Worm (Caenorhabditis elegans) whole organism, young adult: Measurements from ENCODE around the gene ptpn-22.

ENCODE experiments used
- F37B4.10 ChIP-seq: fragments of 200-800 bp; sonication (Bioruptor generic); IDR thresholded peaks from 2 replicates; pipeline ENCODE4 v1.3.6; 2022; ENCODE audit warnings: missing genetic modification characterization, missing compliant biosample characterization
- Y53F4B.3 ChIP-seq: fragments of 200-800 bp; sonication (Bioruptor generic); IDR thresholded peaks from 2 replicates; pipeline ENCODE4 v1.3.6; 2022; ENCODE audit warnings: missing genetic modification reagents, missing genetic modification characterization, missing compliant biosample characterization
- efl-1 ChIP-seq: fragments of 150-350 bp; optimal IDR thresholded peaks from 2 replicates; lab custom pipeline; 2014; ENCODE audit warnings: missing biosample characterization, missing genetic modification reagents, missing genetic modification characterization
- lin-40 ChIP-seq: sonication (generic microtip); optimal IDR thresholded peaks from 2 replicates; lab custom pipeline; 2016; ENCODE audit warnings: missing genetic modification characterization, mild to moderate bottlenecking, missing compliant biosample characterization, missing genotype, missing genetic modification reagents
- mxl-1 ChIP-seq: sonication (generic microtip); optimal IDR thresholded peaks from 2 replicates; lab custom pipeline; 2016; ENCODE audit warnings: missing genetic modification characterization, missing compliant biosample characterization
- pha-4 ChIP-seq: fragments of 150-350 bp; sonication (generic microtip); optimal IDR thresholded peaks from 2 replicates; lab custom pipeline; 2014; ENCODE audit warnings: missing biosample characterization, missing genetic modification reagents, missing genetic modification characterization
- snpc-4 ChIP-seq, 5 experiments: fragments of 150-350 bp in 1 of 5; sonication (generic microtip) in 4 of 5; optimal IDR thresholded peaks; 2 replicates each; lab custom pipeline; 2014 to 2018; ENCODE audit warnings: missing genetic modification characterization in 5 of 5, missing biosample characterization in 3 of 5, antibody characterized with exemption in 2 of 5, mild to moderate bottlenecking in 2 of 5, missing compliant biosample characterization in 2 of 5, missing genotype in 2 of 5, moderate library complexity in 2 of 5, missing genetic modification reagents in 1 of 5

ce11 chrIV:1785156-1785555 lies 45.1 kb upstream of the ptpn-22 start:
- TF ChIP-seq efl-1 (GFP tag; lab: Kevin White, UChicago) (no peak), lin-40 (tag; lab: Kevin White, UChicago) (no peak), snpc-4 (GFP tag; optimal IDR thresholded peaks at IDR 0.05; lab: Kevin White, UChicago) (no peak), snpc-4 (tag; optimal IDR thresholded peaks at IDR 0.05; lab: Kevin White, UChicago) (no peak), F37B4.10 (GFP tag; lab: Robert Waterston, UW) (no peak), Y53F4B.3 (no peak), pha-4 (tag; lab: Kevin White, UChicago) (no peak), mxl-1 (no peak)
